Fruit fly (Drosophila melanogaster): ENCODE results near the gene CG6770.

The CG6770 gene

dm6 chr2L:12045941-12046855, at the start of gene CG6770 (continued):
- peak; percentile 14 for TF ChIP-seq CG31388 (GFP tag; optimal IDR thresholded peaks at IDR 0.05)
- TF ChIP-seq phol (tag; optimal IDR thresholded peaks at IDR 0.05), result peak; percentile 52
- peak; percentile 43 for TF ChIP-seq CG12744 (GFP tag; optimal IDR thresholded peaks at IDR 0.05)
- peak; percentile 93 for TF ChIP-seq CG10543 (GFP tag; optimal IDR thresholded peaks at IDR 0.05)
- TF ChIP-seq pfk (GFP tag; optimal IDR thresholded peaks at IDR 0.05), result peak; percentile 54
- TF ChIP-seq CG18764 (GFP tag; optimal IDR thresholded peaks at IDR 0.05), result peak; percentile 63
- peak; percentile 86 for TF ChIP-seq CG7839 (tag; optimal IDR thresholded peaks at IDR 0.05)
- peak; percentile 90 for TF ChIP-seq CG15269 (tag; optimal IDR thresholded peaks at IDR 0.05)
- TF ChIP-seq Gug (GFP tag; IDR thresholded peaks at IDR 0.05), result no peak; the same call in 3 of the 4 replicates
- peak; percentile 71 for TF ChIP-seq dpn (GFP tag; optimal IDR thresholded peaks at IDR 0.05)
- TF ChIP-seq Neu2 (GFP tag; optimal IDR thresholded peaks at IDR 0.05; ENCODE audit: borderline replicate concordance), result no peak
- TF ChIP-seq exex (tag; optimal IDR thresholded peaks at IDR 0.05), result peak; percentile 67
- TF ChIP-seq gcm (GFP tag; optimal IDR thresholded peaks at IDR 0.05), result peak; percentile 63
- no peak for TF ChIP-seq Hey (tag; optimal IDR thresholded peaks at IDR 0.05)
- peak; percentile 81 for TF ChIP-seq sens (GFP tag)
- TF ChIP-seq CG12219 (GFP tag; optimal IDR thresholded peaks at IDR 0.05), result peak; percentile 58
- peak; percentile 35 for TF ChIP-seq CrebB (tag; optimal IDR thresholded peaks at IDR 0.05)
- no peak for TF ChIP-seq NK7.1 (GFP tag; optimal IDR thresholded peaks at IDR 0.05)
- TF ChIP-seq CG10209 (GFP tag; optimal IDR thresholded peaks at IDR 0.05), result peak; percentile 73
- TF ChIP-seq Scr (GFP tag; IDR thresholded peaks at IDR 0.05; ENCODE audit: partially characterized antibody), result peak; percentile 36
- peak; percentile 73; the same call in 2 of the 3 replicates for TF ChIP-seq CG11093 (GFP tag; IDR thresholded peaks at IDR 0.05)
- TF ChIP-seq CG17829 (tag; optimal IDR thresholded peaks at IDR 0.05), result peak; percentile 70
- peak; percentile 21 for TF ChIP-seq CG9876 (GFP tag; optimal IDR thresholded peaks at IDR 0.05)
- TF ChIP-seq CG34224 (GFP tag; IDR thresholded peaks at IDR 0.05; ENCODE audit: partially characterized antibody), result no peak
- peak; percentile 62 for TF ChIP-seq ara (GFP tag; IDR thresholded peaks at IDR 0.05)
- no peak for TF ChIP-seq usp (GFP tag; optimal IDR thresholded peaks at IDR 0.05)
- no peak for TF ChIP-seq wek (GFP tag; optimal IDR thresholded peaks at IDR 0.05)
- TF ChIP-seq CG2120 (GFP tag; optimal IDR thresholded peaks at IDR 0.05), result peak; percentile 84
- peak; percentile 78 for TF ChIP-seq CG6683 (GFP tag; optimal IDR thresholded peaks at IDR 0.05)
- TF ChIP-seq CTCF (GFP tag; optimal IDR thresholded peaks at IDR 0.05), result peak; percentile 35
- TF ChIP-seq Poxn (GFP tag; IDR thresholded peaks at IDR 0.05), result 0 out of 2 replicates have a peak, but pooled peaks have one; percentile 40
- peak; percentile 61; the same call in 1 of the 2 replicates for TF ChIP-seq MBD-R2 (GFP tag; IDR thresholded peaks at IDR 0.05)
- TF ChIP-seq jing (GFP tag; optimal IDR thresholded peaks at IDR 0.05), result no peak
- TF ChIP-seq dmrt11E (tag; optimal IDR thresholded peaks at IDR 0.05), result no peak
- TF ChIP-seq nom (GFP tag; optimal IDR thresholded peaks at IDR 0.05), result peak; percentile 70
- TF ChIP-seq hth (optimal IDR thresholded peaks at IDR 0.05), result no peak
- no peak for TF ChIP-seq tx (GFP tag; optimal IDR thresholded peaks at IDR 0.05)
- peak; percentile 68 for TF ChIP-seq CG34422 (GFP tag; IDR thresholded peaks at IDR 0.05)
- peak; percentile 58 for TF ChIP-seq CG11723 (GFP tag; optimal IDR thresholded peaks at IDR 0.05)
- peak; percentile 87 for TF ChIP-seq Drgx (GFP tag; IDR thresholded peaks at IDR 0.05)
- peak; percentile 50 for TF ChIP-seq corto (GFP tag; optimal IDR thresholded peaks at IDR 0.05)
- TF ChIP-seq GATAe (GFP tag; conservative IDR thresholded peaks at IDR 0.05), result no peak
- 0 out of 2 replicates have a peak, but pooled peaks have one; percentile 32 for TF ChIP-seq unc-4 (GFP tag; IDR thresholded peaks at IDR 0.05; ENCODE audit: partially characterized antibody)
- peak; percentile 74 for TF ChIP-seq CG6854 (GFP tag; optimal IDR thresholded peaks at IDR 0.05)
- TF ChIP-seq ewg (GFP tag; optimal IDR thresholded peaks at IDR 0.05), result peak; percentile 62
- TF ChIP-seq CG11247 (GFP tag; IDR thresholded peaks at IDR 0.05), result peak; percentile 82
- peak; percentile 70; the same call in 1 of the 2 replicates for TF ChIP-seq chm (GFP tag; IDR thresholded peaks at IDR 0.05)
- peak; percentile 17 for TF ChIP-seq ash1 (GFP tag; optimal IDR thresholded peaks at IDR 0.05)
- TF ChIP-seq ERR (GFP tag; optimal IDR thresholded peaks at IDR 0.05), result peak; percentile 26
